Worm (Caenorhabditis elegans): ENCODE data around the gene H37A05.2.
A peak's percentile ranks its signal among the peaks of the same experiment; 100 is the strongest.

The H37A05.2 gene

DNA sequence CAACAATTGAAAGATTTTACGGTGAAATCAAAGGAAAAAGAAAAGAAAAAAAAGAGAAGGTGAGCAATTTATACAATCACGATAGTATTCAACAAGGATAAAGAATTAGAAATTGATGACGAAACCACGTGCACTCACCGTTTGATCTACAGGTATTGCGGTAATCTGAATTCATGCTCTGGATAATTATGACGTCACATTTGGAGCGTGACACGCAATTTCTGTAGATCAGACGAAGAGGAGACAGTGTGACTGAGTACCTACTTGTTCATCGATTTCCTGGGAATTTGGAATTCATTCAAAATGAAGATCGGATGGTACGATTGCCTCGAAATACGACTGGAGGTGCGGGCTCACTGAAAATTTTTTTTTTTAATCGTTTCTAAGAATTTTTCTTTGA lies 35.7 kb downstream of the H37A05.2 start:
- no peak for TF ChIP-seq blmp-1 (tag; optimal IDR thresholded peaks at IDR 0.05)
- no peak for TF ChIP-seq irx-1 (tag; optimal IDR thresholded peaks at IDR 0.05)
- TF ChIP-seq ama-1 (optimal IDR thresholded peaks at IDR 0.05) = no peak
- TF ChIP-seq zag-1 (tag; optimal IDR thresholded peaks at IDR 0.05) = no peak
- TF ChIP-seq zip-4 (GFP tag; optimal IDR thresholded peaks at IDR 0.05) = no peak
- no peak for TF ChIP-seq nhr-71 (tag; optimal IDR thresholded peaks at IDR 0.05)
- TF ChIP-seq xbp-1 (tag; optimal IDR thresholded peaks at IDR 0.05) = no peak
- TF ChIP-seq aly-2 (tag; optimal IDR thresholded peaks at IDR 0.05) = no peak
- TF ChIP-seq dpl-1 (GFP tag; optimal IDR thresholded peaks at IDR 0.05) = no peak
- no peak for TF ChIP-seq grh-1 (GFP tag; IDR thresholded peaks at IDR 0.05)
- TF ChIP-seq unc-86 (tag; optimal IDR thresholded peaks at IDR 0.05) = no peak
- no peak for TF ChIP-seq unc-62 (GFP tag; optimal IDR thresholded peaks at IDR 0.05)
- TF ChIP-seq unc-130 (tag; optimal IDR thresholded peaks at IDR 0.05) = no peak

DNA sequence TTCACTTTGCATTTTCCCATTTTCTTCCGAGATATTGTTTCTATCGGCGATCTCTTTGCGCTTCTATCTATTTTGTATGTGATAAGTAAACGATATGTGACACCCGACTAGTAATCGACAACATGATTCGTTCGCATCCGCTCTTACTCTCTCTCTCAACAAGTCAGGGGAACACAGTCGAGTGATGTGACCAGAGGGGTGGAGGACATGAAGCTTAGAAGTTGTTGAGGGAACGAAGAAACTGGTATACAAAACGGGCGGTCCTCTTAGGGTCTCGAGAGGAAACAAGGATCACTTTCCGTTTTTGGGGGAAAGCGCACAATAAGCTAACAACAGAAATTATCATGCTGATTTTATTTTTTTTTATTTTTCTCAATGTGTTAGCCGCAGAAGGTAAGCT lies 41.0 kb downstream of the H37A05.2 start, which contains the start of gene F53F4.4:
F53F4.4 (plus strand) TSS at position 301 of the 400 bp plus-strand sequence.
- TF ChIP-seq ztf-4 (tag; optimal IDR thresholded peaks at IDR 0.05) = no peak
- no peak for TF ChIP-seq efl-1 (optimal IDR thresholded peaks at IDR 0.05)
- TF ChIP-seq efl-1 (GFP tag; optimal IDR thresholded peaks at IDR 0.05 in 1 of 2) = peak in 1 of 2 experiments; percentile 67
- peak; percentile 59 for TF ChIP-seq blmp-1 (tag; optimal IDR thresholded peaks at IDR 0.05)

DNA sequence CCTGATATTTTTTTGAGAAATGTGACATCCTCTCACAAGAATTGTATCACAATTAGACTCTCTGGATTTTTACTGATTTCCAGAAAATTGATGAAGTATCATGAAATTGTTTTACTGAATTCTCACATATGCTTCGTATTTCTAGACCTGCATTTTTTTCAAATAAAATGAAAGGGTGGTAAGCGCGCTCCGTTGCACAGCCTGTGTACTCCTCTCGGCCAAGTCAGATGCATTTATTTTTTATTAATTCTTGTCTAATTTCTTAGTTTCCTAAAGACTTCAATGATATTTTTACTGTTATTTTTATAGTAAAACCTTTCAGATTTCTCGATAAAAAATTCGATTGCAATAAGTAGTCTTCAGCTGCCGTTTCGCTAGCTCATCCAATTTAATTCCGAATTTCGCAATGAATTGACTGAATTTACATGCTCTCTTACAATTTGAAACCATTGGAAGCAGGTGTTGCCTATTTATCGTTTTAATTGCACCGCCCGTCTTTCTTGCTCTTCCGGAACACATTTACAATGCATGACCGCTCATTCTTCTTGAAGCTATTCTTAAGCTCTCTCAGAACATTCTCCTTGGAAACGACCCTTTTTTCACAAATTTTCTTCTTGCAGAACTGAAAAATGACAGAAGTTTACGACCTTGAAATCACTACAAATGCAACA lies 42.4 kb downstream of the H37A05.2 start, which contains the start of gene tbcb-1:
tbcb-1 (plus strand) TSS at position 621 of the 671 bp plus-strand sequence.
- TF ChIP-seq aha-1 (tag; optimal IDR thresholded peaks at IDR 0.05) (no peak), tbx-2 (tag; optimal IDR thresholded peaks at IDR 0.05) (peak; percentile 37), F16B12.6 (tag; optimal IDR thresholded peaks at IDR 0.05) (no peak), fos-1 (tag; optimal IDR thresholded peaks at IDR 0.05) (no peak), nhr-20 (tag; optimal IDR thresholded peaks at IDR 0.05) (peak; percentile 60), elt-2 (tag; optimal IDR thresholded peaks at IDR 0.05) (no peak), dsc-1 (tag; optimal IDR thresholded peaks at IDR 0.05) (peak; percentile 69), unc-30 (tag; optimal IDR thresholded peaks at IDR 0.05) (no peak), nhr-77 (tag; optimal IDR thresholded peaks at IDR 0.05) (no peak), zag-1 (tag; optimal IDR thresholded peaks at IDR 0.05) (no peak), mab-9 (GFP tag; IDR thresholded peaks at IDR 0.05) (no peak), nhr-47 (tag; optimal IDR thresholded peaks at IDR 0.05) (peak; percentile 67), nhr-84 (tag; optimal IDR thresholded peaks at IDR 0.05) (no peak), lin-13 (GFP tag; optimal IDR thresholded peaks at IDR 0.05) (no peak), sup-37 (GFP tag; optimal IDR thresholded peaks at IDR 0.05) (no peak), zip-4 (GFP tag; optimal IDR thresholded peaks at IDR 0.05) (no peak), pqm-1 (tag; optimal IDR thresholded peaks at IDR 0.05) (no peak), ceh-8 (GFP tag; optimal IDR thresholded peaks at IDR 0.05) (no peak), lin-14 (GFP tag; optimal IDR thresholded peaks at IDR 0.05) (no peak), ceh-63 (GFP tag; optimal IDR thresholded peaks at IDR 0.05) (no peak), nhr-85 (tag) (peak; percentile 32), egl-13 (tag; optimal IDR thresholded peaks at IDR 0.05) (peak; percentile 26), mdl-1 (tag; optimal IDR thresholded peaks at IDR 0.05) (no peak), lin-35 (GFP tag; optimal IDR thresholded peaks at IDR 0.05) (peak; percentile 47 to 52), mef-2 (tag; optimal IDR thresholded peaks at IDR 0.05) (no peak), alr-1 (tag; optimal IDR thresholded peaks at IDR 0.05; ENCODE audit: borderline replicate concordance) (no peak), fkh-4 (tag; optimal IDR thresholded peaks at IDR 0.05; ENCODE audit: borderline replicate concordance) (peak; percentile 4), C34B4.2 (tag; optimal IDR thresholded peaks at IDR 0.05) (no peak), blmp-1 (tag; optimal IDR thresholded peaks at IDR 0.05) (peak; percentile 37), pax-3 (tag; optimal IDR thresholded peaks at IDR 0.05) (no peak), dpl-1 (GFP tag; optimal IDR thresholded peaks at IDR 0.05) (peak; percentile 33 to 74 (median 65)), egl-27 (tag; optimal IDR thresholded peaks at IDR 0.05) (no peak), ztf-11 (tag; optimal IDR thresholded peaks at IDR 0.05) (no peak), skn-1 (tag; optimal IDR thresholded peaks at IDR 0.05) (no peak), unc-98 (GFP tag; IDR thresholded peaks at IDR 0.05) (no peak), hpl-2 (GFP tag; optimal IDR thresholded peaks at IDR 0.05) (no peak), nhr-76 (tag; optimal IDR thresholded peaks at IDR 0.05) (no peak), snu-23 (GFP tag; optimal IDR thresholded peaks at IDR 0.05) (peak; percentile 56)
